Comparison of ENCODE assay signal across 1 fruit fly cellular context in the genomic region with DNA sequence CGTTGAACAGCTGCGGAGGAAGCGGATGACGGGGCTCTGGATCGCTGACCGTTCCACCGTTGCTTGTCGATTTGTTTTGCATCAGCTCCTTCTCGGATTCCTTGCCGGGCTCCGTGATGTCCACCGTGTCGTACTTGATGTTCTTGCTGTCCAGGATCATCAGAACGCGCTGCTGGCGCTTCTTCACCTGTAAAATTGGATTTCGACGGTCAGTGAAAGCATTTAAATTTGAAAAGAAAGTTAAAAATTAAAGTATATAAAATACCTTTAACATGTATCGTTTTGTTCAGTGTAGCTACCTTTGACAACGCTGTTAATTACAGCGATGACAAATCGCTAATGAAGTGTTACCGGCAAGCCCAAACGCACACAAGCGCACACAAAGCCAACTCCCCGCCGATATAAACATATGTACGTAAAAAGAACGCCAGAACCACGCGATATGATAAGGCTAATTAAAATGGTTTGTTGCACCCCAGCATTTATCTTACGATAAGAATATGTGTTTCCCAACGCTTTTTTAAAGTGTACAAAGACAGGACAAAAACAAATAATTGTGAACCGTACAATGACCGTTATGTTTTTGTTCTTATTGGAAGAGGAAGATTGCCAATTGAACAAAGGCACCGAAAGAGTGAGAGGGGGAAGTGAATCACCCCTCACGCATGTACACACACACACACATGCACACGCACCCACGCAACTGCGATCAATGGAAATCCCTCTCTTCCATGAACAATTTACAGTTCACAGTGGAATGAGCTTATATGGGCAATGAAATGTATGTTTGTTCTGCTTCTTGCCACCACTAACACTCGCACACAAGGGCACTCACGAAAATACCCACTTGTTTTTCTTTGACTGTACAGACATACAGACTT.
TF ChIP-seq lines count a peak whose summit lies in the region.

No protein-coding gene starts in this region.

TF ChIP-seq in whole organism, embryonic, 481 proteins besides CTCF, POLR2A, EP300 and RAD21 (continued from another document):
- TF ChIP-seq CG2678 (tag; optimal IDR thresholded peaks at IDR 0.05; lab: Kevin White, UChicago), result peak; percentile 45
- TF ChIP-seq prd (optimal IDR thresholded peaks at IDR 0.05; lab: Kevin White, UChicago), result no peak
- no peak for TF ChIP-seq prd (GFP tag; IDR thresholded peaks at IDR 0.05; lab: Robert Waterston, UW)
- TF ChIP-seq Dfd (GFP tag; optimal IDR thresholded peaks at IDR 0.05; lab: Kevin White, UChicago), result no peak
- peak; percentile 58 for TF ChIP-seq gem (tag; optimal IDR thresholded peaks at IDR 0.05; lab: Kevin White, UChicago)
- peak; percentile 24; the same call in 1 of the 2 replicates for TF ChIP-seq E2f2 (GFP tag; IDR thresholded peaks at IDR 0.05; lab: Robert Waterston, UW)
- no peak for TF ChIP-seq da (GFP tag; optimal IDR thresholded peaks at IDR 0.05; lab: Kevin White, UChicago)
- TF ChIP-seq BEAF-32 (GFP tag; optimal IDR thresholded peaks at IDR 0.05; lab: Kevin White, UChicago), result peak; percentile 0
- no peak for TF ChIP-seq CG4854 (GFP tag; optimal IDR thresholded peaks at IDR 0.05; lab: Kevin White, UChicago)
- peak; percentile 72 for TF ChIP-seq abd-A (tag; optimal IDR thresholded peaks at IDR 0.05; lab: Kevin White, UChicago)
- peak; percentile 7 for TF ChIP-seq Hsf (GFP tag; optimal IDR thresholded peaks at IDR 0.05; lab: Kevin White, UChicago)
- TF ChIP-seq cad (GFP tag; optimal IDR thresholded peaks at IDR 0.05; lab: Kevin White, UChicago), result no peak
- TF ChIP-seq zfh1 (GFP tag; IDR thresholded peaks at IDR 0.05; lab: Robert Waterston, UW), result peak; percentile 47; the same call in 2 of the 3 replicates
- peak; percentile 50 for TF ChIP-seq grn (GFP tag; optimal IDR thresholded peaks at IDR 0.05; lab: Kevin White, UChicago)
- TF ChIP-seq pros (GFP tag; optimal IDR thresholded peaks at IDR 0.05; lab: Kevin White, UChicago), result peak; percentile 70
- peak; percentile 32 for TF ChIP-seq CG30403 (GFP tag; optimal IDR thresholded peaks at IDR 0.05; lab: Kevin White, UChicago)
- 0 out of 2 replicates have a peak, but pooled peaks have one; percentile 9 for TF ChIP-seq Rx (GFP tag; IDR thresholded peaks at IDR 0.05; lab: Robert Waterston, UW)
- peak; percentile 27 for TF ChIP-seq CG10543 (GFP tag; optimal IDR thresholded peaks at IDR 0.05; lab: Kevin White, UChicago)
- TF ChIP-seq CG10321 (GFP tag; IDR thresholded peaks at IDR 0.05; lab: Robert Waterston, UW), result no peak
- TF ChIP-seq CG31224 (GFP tag; IDR thresholded peaks at IDR 0.05; lab: Robert Waterston, UW), result peak; percentile 33; the same call in 1 of the 2 replicates
- TF ChIP-seq sc (optimal IDR thresholded peaks at IDR 0.05; lab: Kevin White, UChicago), result no peak
- TF ChIP-seq sc (GFP tag; optimal IDR thresholded peaks at IDR 0.05; lab: Kevin White, UChicago), result no peak
- TF ChIP-seq CG6813 (GFP tag; optimal IDR thresholded peaks at IDR 0.05; lab: Kevin White, UChicago), result peak; percentile 48
- TF ChIP-seq stwl (tag; optimal IDR thresholded peaks at IDR 0.05; lab: Kevin White, UChicago), result no peak
- TF ChIP-seq CG7271 (tag; optimal IDR thresholded peaks at IDR 0.05; lab: Kevin White, UChicago), result no peak
- no peak for TF ChIP-seq CG16815 (GFP tag; optimal IDR thresholded peaks at IDR 0.05; lab: Kevin White, UChicago)
- TF ChIP-seq CG8290 (GFP tag; optimal IDR thresholded peaks at IDR 0.05; lab: Kevin White, UChicago), result no peak
- peak in 1 of 2 experiments; percentile 41 for TF ChIP-seq CG8290 (tag; optimal IDR thresholded peaks at IDR 0.05; lab: Kevin White, UChicago)
- TF ChIP-seq CG10462 (GFP tag; optimal IDR thresholded peaks at IDR 0.05; lab: Kevin White, UChicago), result no peak
- TF ChIP-seq slbo (GFP tag; IDR thresholded peaks at IDR 0.05; lab: Robert Waterston, UW), result peak; percentile 45
- peak; percentile 18 for TF ChIP-seq CG18262 (tag; optimal IDR thresholded peaks at IDR 0.05; lab: Kevin White, UChicago)
- TF ChIP-seq Hr51 (GFP tag; optimal IDR thresholded peaks at IDR 0.05; lab: Kevin White, UChicago), result peak in 1 of 2 experiments; percentile 40
- TF ChIP-seq CG15514 (GFP tag; optimal IDR thresholded peaks at IDR 0.05; lab: Kevin White, UChicago), result peak; percentile 34
- peak; percentile 53; the same call in 2 of the 3 replicates for TF ChIP-seq CG14050 (GFP tag; IDR thresholded peaks at IDR 0.05; lab: Robert Waterston, UW)
- TF ChIP-seq BtbVII (GFP tag; optimal IDR thresholded peaks at IDR 0.05; lab: Kevin White, UChicago), result no peak
- TF ChIP-seq kay (GFP tag; optimal IDR thresholded peaks at IDR 0.05; lab: Kevin White, UChicago), result peak; percentile 89
- TF ChIP-seq CG18619 (GFP tag; optimal IDR thresholded peaks at IDR 0.05; lab: Kevin White, UChicago), result peak; percentile 16
- TF ChIP-seq Blimp-1 (GFP tag; optimal IDR thresholded peaks at IDR 0.05; lab: Kevin White, UChicago), result peak; percentile 16
- TF ChIP-seq CG4424 (GFP tag; optimal IDR thresholded peaks at IDR 0.05; lab: Kevin White, UChicago), result peak; percentile 46
